Worm (Caenorhabditis elegans): ENCODE results near the gene ctbp-1.

- TF ChIP-seq lin-35 (GFP tag; optimal IDR thresholded peaks at IDR 0.05) (no peak), Y79H2A.3 (GFP tag; conservative IDR thresholded peaks at IDR 0.05) (no peak), F49E8.2 (tag; optimal IDR thresholded peaks at IDR 0.05; ENCODE audit: insufficient read depth) (no peak), F10E7.11 (tag; optimal IDR thresholded peaks at IDR 0.05) (no peak), hlh-12 (tag; optimal IDR thresholded peaks at IDR 0.05) (no peak), unc-62 (GFP tag; optimal IDR thresholded peaks at IDR 0.05) (no peak), snpc-3.4 (tag; optimal IDR thresholded peaks at IDR 0.05) (no peak), bed-2 (GFP tag; IDR thresholded peaks at IDR 0.05) (no peak)
These were observed 14.5 kb downstream of the ctbp-1 start for ce11 chrX:5877039-5877438.

All from whole organism, young adult.